Worm (Caenorhabditis elegans): ENCODE data around the gene C06G3.8.

ce11 chrIV:7081214-7081613, 48.9 kb upstream of the C06G3.8 start, which contains the start of gene Y43B11AR.1:
- TF ChIP-seq him-1 (tag; optimal IDR thresholded peaks at IDR 0.05) (no peak), dao-5 (tag; optimal IDR thresholded peaks at IDR 0.05) (no peak)
